Fruit fly (Drosophila melanogaster) S2 (cell line): ENCODE results near the gene siz.

ENCODE experiments used
- CG8478 ChIP-seq: fragments of >200 bp; optimal IDR thresholded peaks from 2 replicates; lab custom pipeline; 2018
- CTCF ChIP-seq, 2 experiments: fragments of >200 bp; optimal IDR thresholded peaks; 2 replicates each; lab custom pipeline; 2018

dm6 chr3L:21010846-21011607 lies 23.3 kb upstream of the siz start:
- TF ChIP-seq CG8478 (lab: Kevin White, UChicago): no peak
- no peak for TF ChIP-seq CTCF (optimal IDR thresholded peaks at IDR 0.05; lab: Kevin White, UChicago)
